Worm (Caenorhabditis elegans) whole organism, midembryonic: ENCODE measurements around the gene Y82E9BR.5.
"Not testable (repeated sequence)": the region's sequence is repeated elsewhere in the genome, so short reads cannot be mapped to it uniquely, and the experiment has no call there.

Source experiments
- T22C8.4 ChIP-seq: fragments of 200-800 bp; sonication (Bioruptor generic); IDR thresholded peaks from 2 replicates; pipeline ENCODE4 v1.3.6; 2022; ENCODE audit warnings: missing genetic modification characterization, missing compliant biosample characterization
- cog-1 ChIP-seq: sonication (generic microtip); optimal IDR thresholded peaks from 2 replicates; lab custom pipeline; 2016; ENCODE audit warnings: missing genetic modification characterization, missing compliant biosample characterization
- flt-1 ChIP-seq: fragments of 200-800 bp; sonication (Bioruptor generic); IDR thresholded peaks from 2 replicates; pipeline ENCODE4 v1.3.6; 2022; ENCODE audit warnings: missing genetic modification characterization, missing compliant biosample characterization
- klf-2 ChIP-seq: fragments of 200-800 bp; sonication (Bioruptor generic); conservative IDR thresholded peaks from 2 replicates; pipeline ENCODE4 v1.3.6; 2022; ENCODE audit warnings: missing genetic modification reagents, missing genetic modification characterization, missing compliant biosample characterization
- med-1 ChIP-seq: sonication (generic microtip); optimal IDR thresholded peaks from 2 replicates; lab custom pipeline; 2017; ENCODE audit warnings: missing genetic modification characterization, mild to moderate bottlenecking, missing compliant biosample characterization, antibody characterized with exemption, missing genetic modification reagents; ENCODE audit not compliant: insufficient read depth
- ref-1 ChIP-seq: fragments of 200-800 bp; sonication (Bioruptor generic); conservative IDR thresholded peaks from 2 replicates; pipeline ENCODE4 v1.3.6; 2022; ENCODE audit warnings: missing genetic modification reagents, missing genetic modification characterization, missing compliant biosample characterization
- tab-1 ChIP-seq: fragments of 200-800 bp; sonication (Bioruptor generic); IDR thresholded peaks from 2 replicates; pipeline ENCODE4 v1.3.6; 2022; ENCODE audit warnings: missing genetic modification characterization, missing compliant biosample characterization
- ztf-23 ChIP-seq: fragments of 200-800 bp; sonication (Bioruptor generic); IDR thresholded peaks from 2 replicates; pipeline ENCODE4 v1.3.6; 2022; ENCODE audit warnings: missing genetic modification reagents, missing genetic modification characterization, missing compliant biosample characterization
- ztf-29 ChIP-seq: fragments of 200-800 bp; sonication (Bioruptor generic); IDR thresholded peaks from 2 replicates; pipeline ENCODE4 v1.3.6; 2022; ENCODE audit warnings: missing genetic modification reagents, missing genetic modification characterization, missing compliant biosample characterization

The Y82E9BR.5 gene

ce11 chrIII:1355320-1355719, 28.9 kb upstream of the Y82E9BR.5 start, which contains the start of gene Y82E9BL.1:
Gene Y82E9BL.1, minus strand, starts transcription at chrIII:1355420.
- TF ChIP-seq klf-2 (GFP tag; lab: Robert Waterston, UW) = no peak
- no peak for TF ChIP-seq ztf-23 (GFP tag; lab: Robert Waterston, UW)
- no peak for TF ChIP-seq med-1
- no peak for TF ChIP-seq flt-1 (GFP tag; lab: Robert Waterston, UW)
- no peak for TF ChIP-seq T22C8.4 (GFP tag; lab: Robert Waterston, UW)
- TF ChIP-seq cog-1 = no peak
- no peak for TF ChIP-seq ref-1 (GFP tag; lab: Robert Waterston, UW)
- no peak for TF ChIP-seq ztf-29 (GFP tag; lab: Robert Waterston, UW)
- TF ChIP-seq tab-1 (GFP tag; lab: Robert Waterston, UW) = no peak

ce11 chrIII:1357973-1358372, 26.2 kb upstream of the Y82E9BR.5 start, which contains the start of gene Y82E9BR.8:
Gene Y82E9BR.8, minus strand, starts transcription at chrIII:1358073.
- not testable (repeated sequence) for TF ChIP-seq T22C8.4, ref-1, tab-1 (GFP tag; lab: Robert Waterston, UW)

ce11 chrIII:1359669-1360068, 24.5 kb upstream of the Y82E9BR.5 start, which contains the start of gene Y82E9BR.9:
Gene Y82E9BR.9, minus strand, starts transcription at chrIII:1359769.
- TF ChIP-seq ztf-23 (GFP tag; lab: Robert Waterston, UW) (no peak), ref-1 (GFP tag; lab: Robert Waterston, UW) (no peak), flt-1 (GFP tag; lab: Robert Waterston, UW) (no peak), med-1 (no peak), cog-1 (no peak), klf-2 (GFP tag; lab: Robert Waterston, UW) (no peak)

ce11 chrIII:1372563-1372962, 11.6 kb upstream of the Y82E9BR.5 start:
- TF ChIP-seq tab-1 (GFP tag; lab: Robert Waterston, UW) = no peak
- TF ChIP-seq klf-2 (GFP tag; lab: Robert Waterston, UW) = no peak
- TF ChIP-seq T22C8.4 (GFP tag; lab: Robert Waterston, UW) = no peak
- TF ChIP-seq cog-1 = no peak
- no peak for TF ChIP-seq ref-1 (GFP tag; lab: Robert Waterston, UW)
- TF ChIP-seq med-1 = no peak
- TF ChIP-seq flt-1 (GFP tag; lab: Robert Waterston, UW) = no peak
- no peak for TF ChIP-seq ztf-29 (GFP tag; lab: Robert Waterston, UW)
- TF ChIP-seq ztf-23 (GFP tag; lab: Robert Waterston, UW) = no peak

ce11 chrIII:1374355-1374807, 9.8 kb upstream of the Y82E9BR.5 start, which contains the start of gene Y82E9BR.20:
Gene Y82E9BR.20, plus strand, starts transcription at chrIII:1374405.
- no peak for TF ChIP-seq klf-2 (GFP tag; lab: Robert Waterston, UW)
- TF ChIP-seq ztf-23 (GFP tag; lab: Robert Waterston, UW) = no peak
- TF ChIP-seq med-1 = no peak
- TF ChIP-seq T22C8.4 (GFP tag; lab: Robert Waterston, UW) = no peak
- TF ChIP-seq ref-1 (GFP tag; lab: Robert Waterston, UW) = no peak
- TF ChIP-seq tab-1 (GFP tag; lab: Robert Waterston, UW) = no peak
- TF ChIP-seq cog-1 = no peak
- no peak for TF ChIP-seq ztf-29 (GFP tag; lab: Robert Waterston, UW)
- TF ChIP-seq flt-1 (GFP tag; lab: Robert Waterston, UW) = no peak

ce11 chrIII:1375491-1375890, 8.7 kb upstream of the Y82E9BR.5 start, which contains the start of gene Y82E9BR.10:
Gene Y82E9BR.10, minus strand, starts transcription at chrIII:1375591.
- not testable (repeated sequence) for TF ChIP-seq ztf-29, klf-2, T22C8.4 (GFP tag; lab: Robert Waterston, UW)

- TF ChIP-seq med-1; T22C8.4 (GFP tag; lab: Robert Waterston, UW); ref-1 (GFP tag; lab: Robert Waterston, UW): not testable (repeated sequence)
Measured at ce11 chrIII:1377903-1378302, 6.3 kb upstream of the Y82E9BR.5 start, which contains the start of gene pals-40. Gene pals-40, minus strand, starts transcription at chrIII:1378003.

- no peak for TF ChIP-seq klf-2 (GFP tag; lab: Robert Waterston, UW)
- no peak for TF ChIP-seq T22C8.4 (GFP tag; lab: Robert Waterston, UW)
- no peak for TF ChIP-seq ztf-23 (GFP tag; lab: Robert Waterston, UW)
- no peak for TF ChIP-seq flt-1 (GFP tag; lab: Robert Waterston, UW)
- no peak for TF ChIP-seq ref-1 (GFP tag; lab: Robert Waterston, UW)
- no peak for TF ChIP-seq ztf-29 (GFP tag; lab: Robert Waterston, UW)
- no peak for TF ChIP-seq cog-1
- TF ChIP-seq tab-1 (GFP tag; lab: Robert Waterston, UW) = no peak
- no peak for TF ChIP-seq med-1
Measured at ce11 chrIII:1380535-1381274, 3.5 kb upstream of the Y82E9BR.5 start, which contains the start of the genes pals-21 and Y82E9BR.6. Gene pals-21, minus strand, starts transcription at chrIII:1380635. Gene Y82E9BR.6, plus strand, starts transcription at chrIII:1381224.

ce11 chrIII:1383483-1383882, 687 bp upstream of the Y82E9BR.5 start:
- TF ChIP-seq klf-2 (GFP tag; lab: Robert Waterston, UW) (no peak), flt-1 (GFP tag; lab: Robert Waterston, UW) (no peak), ref-1 (GFP tag; lab: Robert Waterston, UW) (no peak), ztf-29 (GFP tag; lab: Robert Waterston, UW) (no peak), ztf-23 (GFP tag; lab: Robert Waterston, UW) (no peak), tab-1 (GFP tag; lab: Robert Waterston, UW) (no peak), med-1 (no peak), T22C8.4 (GFP tag; lab: Robert Waterston, UW) (no peak)
